Worm (Caenorhabditis elegans) whole organism, mixed stage, embryonic: ENCODE data around the gene tba-9.

Experiments
- bed-3 ChIP-seq: fragments of 200-800 bp; sonication (Bioruptor generic); optimal IDR thresholded peaks from 3 replicates; lab custom pipeline; 2018; ENCODE audit warnings: mild to moderate bottlenecking, missing genetic modification characterization, moderate library complexity, missing compliant biosample characterization
- blmp-1 ChIP-seq: fragments of 150-350 bp; optimal IDR thresholded peaks from 2 replicates; lab custom pipeline; 2014; ENCODE audit warnings: missing biosample characterization, missing genetic modification characterization
- ceh-39 ChIP-seq: fragments of 150-350 bp; optimal IDR thresholded peaks from 2 replicates; lab custom pipeline; 2014; ENCODE audit warnings: missing biosample characterization, missing genetic modification characterization
- ceh-43 ChIP-seq: fragments of 200-800 bp; sonication (Bioruptor generic); optimal IDR thresholded peaks from 2 replicates; lab custom pipeline; 2018; ENCODE audit warnings: mild to moderate bottlenecking, missing genetic modification characterization, moderate library complexity, missing compliant biosample characterization
- ces-1 ChIP-seq: fragments of 150-350 bp; optimal IDR thresholded peaks from 2 replicates; lab custom pipeline; 2014; ENCODE audit warnings: missing biosample characterization, missing genetic modification reagents, missing genetic modification characterization
- cnd-1 ChIP-seq: fragments of 200-800 bp; sonication (Bioruptor generic); optimal IDR thresholded peaks from 2 replicates; lab custom pipeline; 2018; ENCODE audit warnings: mild to moderate bottlenecking, missing genetic modification characterization, missing compliant biosample characterization
- drap-1 ChIP-seq: fragments of 200-800 bp; sonication (Bioruptor generic); optimal IDR thresholded peaks from 3 replicates; lab custom pipeline; 2018; ENCODE audit warnings: mild to moderate bottlenecking, missing genetic modification characterization, missing compliant biosample characterization
- elt-1 ChIP-seq: sonication (generic microtip); optimal IDR thresholded peaks from 2 replicates; lab custom pipeline; 2017; ENCODE audit warnings: missing genetic modification characterization, mild to moderate bottlenecking, missing compliant biosample characterization, antibody characterized with exemption, moderate library complexity, borderline replicate concordance; ENCODE audit not compliant: insufficient read depth
- elt-3 ChIP-seq: fragments of 150-350 bp; optimal IDR thresholded peaks from 2 replicates; lab custom pipeline; 2014; ENCODE audit warnings: missing biosample characterization, missing genetic modification characterization
- ham-2 ChIP-seq: fragments of 200-800 bp; sonication (Bioruptor generic); optimal IDR thresholded peaks from 2 replicates; lab custom pipeline; 2018; ENCODE audit warnings: mild to moderate bottlenecking, missing genetic modification characterization, missing compliant biosample characterization
- hlh-1 ChIP-seq: fragments of 150-350 bp; optimal IDR thresholded peaks from 2 replicates; lab custom pipeline; 2014; ENCODE audit warnings: missing biosample characterization, missing genetic modification reagents, missing genetic modification characterization
- lin-13 ChIP-seq: fragments of 150-350 bp; optimal IDR thresholded peaks from 2 replicates; lab custom pipeline; 2014; ENCODE audit warnings: missing biosample characterization, missing genetic modification characterization
- lin-32 ChIP-seq: fragments of 200-800 bp; sonication (Bioruptor generic); optimal IDR thresholded peaks from 2 replicates; lab custom pipeline; 2018; ENCODE audit warnings: mild to moderate bottlenecking, missing genetic modification characterization, missing compliant biosample characterization
- lsy-2 ChIP-seq: fragments of 150-350 bp; optimal IDR thresholded peaks from 2 replicates; lab custom pipeline; 2014; ENCODE audit warnings: missing biosample characterization, missing genetic modification characterization
- mab-5 ChIP-seq: fragments of 150-350 bp; optimal IDR thresholded peaks from 2 replicates; lab custom pipeline; 2014; ENCODE audit warnings: missing biosample characterization, missing genetic modification characterization
- mls-2 ChIP-seq: sonication (generic microtip); optimal IDR thresholded peaks from 2 replicates; lab custom pipeline; 2016; ENCODE audit warnings: mild to moderate bottlenecking, missing genetic modification characterization, moderate library complexity, missing compliant biosample characterization
- nhr-12 ChIP-seq: fragments of 150-350 bp; optimal IDR thresholded peaks from 2 replicates; lab custom pipeline; 2014; ENCODE audit warnings: missing biosample characterization, missing genetic modification characterization
- nhr-2 ChIP-seq: fragments of 150-350 bp; optimal IDR thresholded peaks from 2 replicates; lab custom pipeline; 2014; ENCODE audit warnings: missing biosample characterization, missing genetic modification characterization
- nhr-237 ChIP-seq: fragments of 150-350 bp; optimal IDR thresholded peaks from 2 replicates; lab custom pipeline; 2014; ENCODE audit warnings: missing biosample characterization, missing genetic modification characterization
- nhr-28 ChIP-seq: fragments of 150-350 bp; optimal IDR thresholded peaks from 2 replicates; lab custom pipeline; 2014; ENCODE audit warnings: missing biosample characterization, missing genetic modification characterization
- pha-4 ChIP-seq: fragments of 150-350 bp; optimal IDR thresholded peaks from 2 replicates; lab custom pipeline; 2018; ENCODE audit warnings: missing biosample characterization, missing genetic modification reagents, missing genetic modification characterization
- sem-2 ChIP-seq: fragments of 200-800 bp; sonication (Bioruptor generic); optimal IDR thresholded peaks from 2 replicates; lab custom pipeline; 2018; ENCODE audit warnings: mild to moderate bottlenecking, missing genetic modification characterization, missing compliant biosample characterization
- snpc-4 ChIP-seq: fragments of 150-350 bp; optimal IDR thresholded peaks from 2 replicates; lab custom pipeline; 2014; ENCODE audit warnings: missing biosample characterization, missing genetic modification characterization
- sptf-1 ChIP-seq: sonication (generic microtip); optimal IDR thresholded peaks from 2 replicates; lab custom pipeline; 2017; ENCODE audit warnings: mild to moderate bottlenecking, missing genetic modification characterization, moderate library complexity, missing compliant biosample characterization
- tbx-8 ChIP-seq: fragments of 200-800 bp; sonication (Bioruptor generic); optimal IDR thresholded peaks from 2 replicates; lab custom pipeline; 2018; ENCODE audit warnings: mild to moderate bottlenecking, missing genetic modification characterization, moderate library complexity, missing compliant biosample characterization
- unc-120 ChIP-seq: sonication (generic microtip); optimal IDR thresholded peaks from 2 replicates; lab custom pipeline; 2017; ENCODE audit warnings: missing genetic modification characterization, missing compliant biosample characterization; ENCODE audit not compliant: poor library complexity, severe bottlenecking
- unc-62 ChIP-seq: fragments of 150-350 bp; optimal IDR thresholded peaks from 2 replicates; lab custom pipeline; 2014; ENCODE audit warnings: missing biosample characterization, missing genetic modification reagents, missing genetic modification characterization
- zip-8 ChIP-seq: fragments of 150-350 bp; optimal IDR thresholded peaks from 2 replicates; lab custom pipeline; 2014; ENCODE audit warnings: missing biosample characterization, missing genetic modification characterization
- ztf-11 ChIP-seq: fragments of 150-350 bp; optimal IDR thresholded peaks from 2 replicates; lab custom pipeline; 2014; ENCODE audit warnings: missing biosample characterization, missing genetic modification characterization

tba-9 gene

ce11 chrX:3260509-3260908 lies 7.9 kb downstream of the tba-9 start, which contains the start of gene lbp-2:
Gene lbp-2, plus strand, starts transcription at chrX:3260610.
- TF ChIP-seq drap-1 (no peak), elt-3 (tag; lab: Kevin White, UChicago) (no peak), ztf-11 (tag; lab: Kevin White, UChicago) (no peak), unc-62 (no peak), ham-2 (GFP tag; lab: Kevin White, UChicago) (no peak), nhr-2 (no peak), snpc-4 (no peak), mab-5 (tag; lab: Kevin White, UChicago) (no peak), cnd-1 (tag; lab: Kevin White, UChicago) (no peak), hlh-1 (no peak), bed-3 (GFP tag; lab: Kevin White, UChicago) (no peak)

- TF ChIP-seq mab-5 (tag; lab: Kevin White, UChicago) (no peak), mls-2 (tag; lab: Kevin White, UChicago) (no peak), tbx-8 (GFP tag; lab: Kevin White, UChicago) (no peak), sem-2 (GFP tag; lab: Kevin White, UChicago) (no peak)
Measured at ce11 chrX:3262600-3262999, 10.0 kb downstream of the tba-9 start, which contains the start of gene fbxb-71. Gene fbxb-71, plus strand, starts transcription at chrX:3262900.

ce11 chrX:3270806-3271205 lies 18.2 kb downstream of the tba-9 start, which contains the start of gene sul-1:
Gene sul-1, minus strand, starts transcription at chrX:3270906.
- no peak for TF ChIP-seq mab-5 (tag; lab: Kevin White, UChicago)
- no peak for TF ChIP-seq drap-1
- peak; percentile 45 for TF ChIP-seq nhr-2
- TF ChIP-seq pha-4 (tag; lab: Kevin White, UChicago): no peak
- TF ChIP-seq blmp-1 (tag; lab: Kevin White, UChicago): no peak
- no peak for TF ChIP-seq bed-3 (GFP tag; lab: Kevin White, UChicago)
- no peak for TF ChIP-seq nhr-12
- TF ChIP-seq nhr-28 (tag; lab: Kevin White, UChicago): no peak
- TF ChIP-seq unc-62: peak; percentile 11
- no peak for TF ChIP-seq tbx-8 (GFP tag; lab: Kevin White, UChicago)

ce11 chrX:3271673-3272072 lies 19.1 kb downstream of the tba-9 start, which contains the start of gene K09C4.9:
Gene K09C4.9, minus strand, starts transcription at chrX:3271773.
- no peak for TF ChIP-seq snpc-4
- no peak for TF ChIP-seq drap-1
- TF ChIP-seq elt-1 (tag; lab: Kevin White, UChicago): no peak

ce11 chrX:3272580-3272979 lies 20.0 kb downstream of the tba-9 start, which contains the start of gene K09C4.7:
Gene K09C4.7, plus strand, starts transcription at chrX:3272880.
- TF ChIP-seq nhr-2 (no peak), unc-62 (no peak), ceh-39 (tag; lab: Kevin White, UChicago) (no peak)

- TF ChIP-seq lsy-2 (tag; lab: Kevin White, UChicago) (no peak), snpc-4 (no peak), nhr-237 (tag; lab: Kevin White, UChicago) (no peak), hlh-1 (no peak), zip-8 (tag; lab: Kevin White, UChicago) (no peak), mls-2 (tag; lab: Kevin White, UChicago) (no peak), ceh-43 (GFP tag; lab: Kevin White, UChicago) (no peak), pha-4 (tag; lab: Kevin White, UChicago) (no peak), unc-120 (no peak), lin-32 (GFP tag; lab: Kevin White, UChicago) (no peak), ces-1 (GFP tag; lab: Kevin White, UChicago) (no peak), sptf-1 (no peak), lin-13 (tag; lab: Kevin White, UChicago) (no peak), bed-3 (GFP tag; lab: Kevin White, UChicago) (no peak), unc-62 (no peak), nhr-12 (no peak), elt-1 (tag; lab: Kevin White, UChicago) (no peak)
- TF ChIP-seq, all 35 proteins: peak for 0
Measured at ce11 chrX:3280130-3280529, 27.5 kb downstream of the tba-9 start, which contains the start of gene K09C4.10. Gene K09C4.10, minus strand, starts transcription at chrX:3280230.
